Fruit fly (Drosophila melanogaster) whole organism, embryonic: ENCODE measurements around the gene gdl.

Source experiments
- CG11085 ChIP-seq: fragments of 200-800 bp; sonication (Bioruptor generic); IDR thresholded peaks from 2 replicates; pipeline ENCODE4 v1.3.6; 2022; ENCODE audit warnings: missing biosample characterization, missing genetic modification characterization
- CG12071 ChIP-seq: fragments of 200-800 bp; sonication (Bioruptor generic); optimal IDR thresholded peaks from 3 replicates; lab custom pipeline; 2018; ENCODE audit warnings: missing biosample characterization, mild to moderate bottlenecking, missing genetic modification characterization
- CG15011 ChIP-seq: fragments of 200-800 bp; sonication (Bioruptor generic); optimal IDR thresholded peaks from 3 replicates; lab custom pipeline; 2018; ENCODE audit warnings: missing biosample characterization, mild to moderate bottlenecking, missing genetic modification characterization
- CG17912 ChIP-seq: fragments of 200-800 bp; sonication (Bioruptor generic); optimal IDR thresholded peaks from 2 replicates; lab custom pipeline; 2018; ENCODE audit warnings: missing biosample characterization, mild to moderate bottlenecking, missing genetic modification characterization
- Sox100B ChIP-seq: fragments of 200-800 bp; sonication (Bioruptor generic); optimal IDR thresholded peaks from 3 replicates; lab custom pipeline; 2018; ENCODE audit warnings: missing biosample characterization, mild to moderate bottlenecking, missing genetic modification characterization
- crc ChIP-seq: fragments of 200-800 bp; sonication (Bioruptor generic); optimal IDR thresholded peaks from 2 replicates; lab custom pipeline; 2016; ENCODE audit warnings: missing biosample characterization, missing genetic modification characterization
- dan ChIP-seq: fragments of 200-800 bp; sonication (Bioruptor generic); IDR thresholded peaks from 2 replicates; pipeline ENCODE4 v1.3.6; 2022; ENCODE audit warnings: missing biosample characterization, missing genetic modification characterization
- nerfin-1 ChIP-seq: fragments of 200-800 bp; sonication (Bioruptor generic); optimal IDR thresholded peaks from 3 replicates; lab custom pipeline; 2019; ENCODE audit warnings: missing biosample characterization, mild to moderate bottlenecking, missing genetic modification characterization, moderate library complexity

- TF ChIP-seq CG17912 (GFP tag; lab: Kevin White, UChicago) (no peak), Sox100B (GFP tag; lab: Kevin White, UChicago) (no peak), crc (GFP tag; lab: Kevin White, UChicago) (no peak), nerfin-1 (no peak), CG15011 (GFP tag; lab: Kevin White, UChicago) (no peak), CG12071 (GFP tag; lab: Kevin White, UChicago) (no peak), dan (GFP tag; lab: Robert Waterston, UW) (no peak), CG11085 (GFP tag; lab: Robert Waterston, UW) (no peak)
Measured at dm6 chr3L:15540682-15541081, 31.4 kb downstream of the gdl start.
